Worm (Caenorhabditis elegans) whole organism, L4/young adult: ENCODE data around the gene ung-1.

ENCODE experiments used
- W03F9.2 ChIP-seq: fragments of 150-350 bp; optimal IDR thresholded peaks from 2 replicates; lab custom pipeline; 2014; ENCODE audit warnings: missing biosample characterization, missing genetic modification characterization
- dao-5 ChIP-seq: sonication (generic microtip); optimal IDR thresholded peaks from 2 replicates; lab custom pipeline; 2016; ENCODE audit warnings: missing genotype, missing genetic modification characterization, moderate library complexity, missing compliant biosample characterization

DNA sequence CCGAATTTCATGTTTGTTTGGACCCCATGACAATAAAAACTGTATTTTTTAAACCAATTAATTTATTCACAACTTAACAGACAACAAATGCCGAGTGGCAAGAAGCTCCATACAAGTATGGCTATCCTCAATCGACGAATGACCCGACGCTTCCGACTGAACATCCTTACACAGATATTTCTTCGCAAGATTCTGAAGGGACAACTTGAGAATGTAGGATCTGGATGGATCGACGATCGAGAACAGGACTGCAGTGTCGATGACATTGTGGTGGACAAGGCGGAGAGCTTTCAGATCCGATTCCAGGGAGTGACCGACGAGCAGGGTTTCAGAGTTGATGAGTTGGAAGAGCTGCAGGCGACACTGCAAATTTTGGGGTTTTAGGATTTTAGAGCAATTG, 25.6 kb upstream of the ung-1 start:
- TF ChIP-seq W03F9.2 (tag; lab: Kevin White, UChicago): no peak
- TF ChIP-seq dao-5 (tag; lab: Kevin White, UChicago): no peak
